Worm (Caenorhabditis elegans): ENCODE results near the gene ZK666.8.
"Not testable (repeated sequence)": the region's sequence is repeated elsewhere in the genome, so short reads cannot be mapped to it uniquely, and the experiment has no call there.

ZK666.8 gene

DNA sequence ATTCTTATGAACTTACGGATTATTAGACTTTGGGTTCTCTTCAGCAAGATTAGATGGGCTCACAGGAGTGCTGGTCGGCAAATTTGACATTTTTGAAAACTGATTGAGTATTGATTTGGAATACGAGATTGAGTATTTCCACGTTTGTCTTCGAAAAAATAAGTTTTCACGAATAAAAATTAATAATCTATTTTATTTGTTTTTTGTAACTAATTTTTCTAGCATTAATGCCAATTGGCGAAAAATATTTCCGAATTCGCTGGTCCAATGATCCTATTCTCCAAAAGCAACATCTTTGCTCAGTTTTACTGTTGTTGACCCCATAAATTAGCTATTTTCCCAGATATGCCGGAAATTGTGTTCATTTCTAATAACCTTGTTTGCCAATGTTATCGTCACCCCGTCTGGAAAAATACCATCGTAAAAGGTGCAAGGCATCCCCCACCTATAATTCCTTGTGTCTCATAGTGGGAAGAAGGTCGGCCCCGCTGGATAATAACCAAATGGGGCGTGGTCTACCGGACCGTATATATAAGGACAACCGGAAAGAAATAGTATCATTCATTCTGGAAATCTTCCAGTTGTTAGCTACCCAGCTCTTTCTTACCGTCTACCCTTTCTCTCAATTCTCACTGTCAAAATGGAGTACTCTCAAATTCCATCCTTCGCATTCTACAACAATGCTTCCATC is 28.6 kb downstream of the ZK666.8 start, which contains the start of the genes ZK673.6 and sdz-37:
Gene ZK673.6 (minus strand): TSS at position 101 of the 691 bp plus-strand sequence.
Gene sdz-37 (plus strand): TSS at position 641 of the 691 bp plus-strand sequence.
- no peak for TF ChIP-seq him-1 (tag; optimal IDR thresholded peaks at IDR 0.05)
- TF ChIP-seq dao-5 (tag; optimal IDR thresholded peaks at IDR 0.05), result no peak
- no peak for TF ChIP-seq W03F9.2 (tag; optimal IDR thresholded peaks at IDR 0.05)

ce11 chrII:10461207-10461606 is 31.7 kb downstream of the ZK666.8 start, which contains the start of gene ZK673.5:
TSS of gene ZK673.5 (plus strand) at chrII:10461507.
- TF ChIP-seq W03F9.2 (tag; optimal IDR thresholded peaks at IDR 0.05) (no peak), dao-5 (tag; optimal IDR thresholded peaks at IDR 0.05) (no peak), him-1 (tag; optimal IDR thresholded peaks at IDR 0.05) (no peak)

- TF ChIP-seq dao-5 (tag; optimal IDR thresholded peaks at IDR 0.05) (no peak), him-1 (tag; optimal IDR thresholded peaks at IDR 0.05) (no peak), W03F9.2 (tag; optimal IDR thresholded peaks at IDR 0.05) (no peak)
These were observed 36.0 kb downstream of the ZK666.8 start, which contains the start of gene ZK673.11 for ce11 chrII:10456979-10457378. TSS of gene ZK673.11 (plus strand) at chrII:10457279.

- TF ChIP-seq W03F9.2 (tag; optimal IDR thresholded peaks at IDR 0.05) (no peak), dao-5 (tag; optimal IDR thresholded peaks at IDR 0.05) (no peak), him-1 (tag; optimal IDR thresholded peaks at IDR 0.05) (no peak)
These were observed 40.3 kb downstream of the ZK666.8 start, which contains the start of gene ZK673.4 for ce11 chrII:10452620-10453019. TSS of gene ZK673.4 (plus strand) at chrII:10452920.

DNA sequence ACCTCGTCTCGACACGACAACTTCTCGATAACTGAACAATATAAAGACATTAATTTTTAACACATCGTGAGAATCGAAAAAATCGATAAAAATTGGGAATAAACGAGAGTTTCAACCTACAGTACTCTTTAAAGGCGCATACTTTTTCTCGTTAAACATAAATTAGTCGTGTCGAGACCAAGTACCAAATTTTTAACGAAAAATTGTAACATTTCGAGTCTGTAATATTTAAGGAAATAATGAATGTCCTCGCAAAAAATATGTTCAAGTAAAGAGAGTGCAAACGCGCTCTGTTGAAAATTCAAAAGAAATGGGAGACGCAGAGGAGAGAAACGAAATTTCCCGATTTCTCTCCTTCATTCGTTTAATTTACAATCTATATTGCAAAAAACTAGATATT is 42.6 kb downstream of the ZK666.8 start:
- no peak for TF ChIP-seq him-1 (tag; optimal IDR thresholded peaks at IDR 0.05)
- no peak for TF ChIP-seq dao-5 (tag; optimal IDR thresholded peaks at IDR 0.05)
- no peak for TF ChIP-seq W03F9.2 (tag; optimal IDR thresholded peaks at IDR 0.05)

DNA sequence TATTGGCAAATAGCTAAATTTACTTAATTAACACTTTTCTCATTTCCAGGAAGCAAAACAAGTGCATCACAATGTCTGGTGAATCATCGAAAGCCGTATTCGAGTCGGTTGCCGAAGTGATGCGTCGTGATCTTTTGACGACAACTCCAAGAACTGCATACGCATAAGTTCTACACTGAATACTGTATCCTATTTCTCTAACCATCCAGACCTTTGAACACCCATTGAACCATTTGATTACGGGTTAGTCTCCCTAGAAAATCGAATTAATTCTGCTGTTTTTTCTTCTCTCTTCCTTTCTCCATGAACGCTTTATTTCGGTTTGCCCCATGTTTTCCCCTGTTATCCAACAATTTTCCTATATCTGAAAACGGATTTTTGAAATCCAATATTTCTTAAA is 43.2 kb downstream of the ZK666.8 start, which contains the start of gene lin-56:
Gene lin-56 (plus strand): TSS at position 301 of the 400 bp plus-strand sequence.
- no peak for TF ChIP-seq W03F9.2 (tag; optimal IDR thresholded peaks at IDR 0.05)
- TF ChIP-seq dao-5 (tag; optimal IDR thresholded peaks at IDR 0.05), result no peak
- no peak for TF ChIP-seq him-1 (tag; optimal IDR thresholded peaks at IDR 0.05)

- TF ChIP-seq him-1 (tag; optimal IDR thresholded peaks at IDR 0.05), result no peak
- TF ChIP-seq dao-5 (tag; optimal IDR thresholded peaks at IDR 0.05), result no peak
- no peak for TF ChIP-seq W03F9.2 (tag; optimal IDR thresholded peaks at IDR 0.05)
These were observed 45.3 kb downstream of the ZK666.8 start, which contains the start of gene ZK673.2 for ce11 chrII:10447348-10448316. TSS of gene ZK673.2 (plus strand) at chrII:10448266.

DNA sequence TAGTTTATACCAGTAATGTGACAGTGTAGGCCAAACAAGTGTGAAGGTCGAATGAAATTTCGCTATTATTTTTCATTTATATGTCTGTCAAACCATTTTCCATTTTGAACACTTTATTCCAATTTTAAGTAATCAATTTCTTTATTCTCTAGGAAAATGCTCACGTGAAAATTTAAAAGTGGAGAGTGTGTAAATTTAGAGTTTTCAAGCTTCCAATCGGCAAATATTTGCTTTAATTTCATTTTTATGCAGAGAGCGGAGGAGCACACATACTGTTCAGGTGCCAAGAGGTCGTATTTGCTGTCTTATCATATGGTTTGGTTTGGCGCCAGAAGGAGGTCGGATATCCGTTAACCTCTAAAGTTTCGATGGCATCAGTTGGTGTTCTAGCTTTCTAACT is 46.1 kb downstream of the ZK666.8 start:
- TF ChIP-seq dao-5 (tag; optimal IDR thresholded peaks at IDR 0.05) (no peak), him-1 (tag; optimal IDR thresholded peaks at IDR 0.05) (no peak), W03F9.2 (tag; optimal IDR thresholded peaks at IDR 0.05) (no peak)

DNA sequence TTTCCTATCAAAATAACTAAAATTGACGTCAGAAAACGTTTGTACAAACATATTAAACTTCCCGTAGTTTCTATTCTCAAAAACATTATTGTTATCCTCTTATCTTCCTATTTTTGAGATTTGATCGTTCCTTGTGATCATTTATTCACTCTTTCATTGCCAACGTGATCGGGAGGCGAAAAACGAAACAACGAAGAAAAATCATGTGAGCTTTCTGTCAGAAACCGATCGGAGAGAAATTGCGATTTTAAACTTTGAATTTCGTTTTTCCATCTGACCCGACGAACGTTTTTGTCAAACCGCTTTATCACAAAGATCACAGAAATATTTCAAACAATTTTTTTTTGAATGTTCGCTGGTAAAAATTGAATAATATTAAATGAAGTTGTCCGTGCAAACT is 46.6 kb downstream of the ZK666.8 start:
- TF ChIP-seq dao-5 (tag; optimal IDR thresholded peaks at IDR 0.05) (no peak), W03F9.2 (tag; optimal IDR thresholded peaks at IDR 0.05) (peak; percentile 13)

- TF ChIP-seq W03F9.2 (tag; optimal IDR thresholded peaks at IDR 0.05) (no peak), him-1 (tag; optimal IDR thresholded peaks at IDR 0.05) (no peak), dao-5 (tag; optimal IDR thresholded peaks at IDR 0.05) (no peak)
These were observed 47.2 kb downstream of the ZK666.8 start for ce11 chrII:10445738-10446137.

ce11 chrII:10444971-10445707 is 47.8 kb downstream of the ZK666.8 start:
- no peak for TF ChIP-seq dao-5 (tag; optimal IDR thresholded peaks at IDR 0.05)
- TF ChIP-seq him-1 (tag; optimal IDR thresholded peaks at IDR 0.05), result no peak
- no peak for TF ChIP-seq W03F9.2 (tag; optimal IDR thresholded peaks at IDR 0.05)

ce11 chrII:10443898-10444297 is 49.0 kb downstream of the ZK666.8 start:
- no peak for TF ChIP-seq W03F9.2 (tag; optimal IDR thresholded peaks at IDR 0.05)
- TF ChIP-seq him-1 (tag; optimal IDR thresholded peaks at IDR 0.05), result no peak
- no peak for TF ChIP-seq dao-5 (tag; optimal IDR thresholded peaks at IDR 0.05)

DNA sequence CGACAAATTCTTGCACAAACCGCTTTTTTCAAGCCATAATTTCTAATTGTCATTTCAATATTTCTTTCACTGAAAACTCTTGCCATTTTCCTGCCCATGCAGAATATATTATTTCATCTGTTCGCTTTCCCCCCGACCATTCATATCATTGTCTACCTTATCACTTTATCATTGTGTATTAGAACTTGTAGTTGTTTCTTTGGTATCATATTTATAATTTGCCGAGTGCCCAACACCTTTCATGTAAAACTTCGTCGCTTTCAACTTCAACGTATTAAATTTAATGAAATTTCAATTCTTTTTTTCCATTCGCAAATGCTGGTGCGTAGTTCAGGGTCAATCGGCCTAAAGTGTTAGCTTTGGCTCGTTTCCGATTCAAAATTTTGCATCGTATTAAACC is 50.1 kb downstream of the ZK666.8 start, which contains the start of gene ZK673.1:
Gene ZK673.1 (plus strand): TSS at position 301 of the 400 bp plus-strand sequence.
- not testable (repeated sequence) for TF ChIP-seq W03F9.2, dao-5, him-1 (tag; optimal IDR thresholded peaks at IDR 0.05)

All from whole organism, L4/young adult.